Fruit fly (Drosophila melanogaster) S2 (cell line): ENCODE measurements around the gene NPF.

Experiments used
- CG8478 ChIP-seq: fragments of >200 bp; optimal IDR thresholded peaks from 2 replicates; lab custom pipeline; 2018
- CTCF ChIP-seq, 2 experiments: fragments of >200 bp; optimal IDR thresholded peaks; 2 replicates each; lab custom pipeline; 2018

- TF ChIP-seq CG8478 (lab: Kevin White, UChicago): no peak
- no peak for TF ChIP-seq CTCF (optimal IDR thresholded peaks at IDR 0.05; lab: Kevin White, UChicago)
Measured at dm6 chr3R:16630564-16630963, 21.5 kb downstream of the NPF start.
